Worm (Caenorhabditis elegans): Measurements from ENCODE around the gene gop-3.
A peak's percentile ranks its signal among the peaks of the same experiment; 100 is the strongest.

gop-3 gene

ce11 chrIII:5260394-5260793, at the start of gene gop-3:
TSS of gene gop-3 (plus strand) at chrIII:5260694.
- TF ChIP-seq pax-1 (tag; optimal IDR thresholded peaks at IDR 0.05), result no peak
- TF ChIP-seq hlh-8 (tag; optimal IDR thresholded peaks at IDR 0.05), result no peak
- TF ChIP-seq C38D4.7 (GFP tag; optimal IDR thresholded peaks at IDR 0.05), result no peak
- TF ChIP-seq unc-86 (tag; optimal IDR thresholded peaks at IDR 0.05), result no peak
- TF ChIP-seq ceh-31 (tag; optimal IDR thresholded peaks at IDR 0.05), result no peak
- TF ChIP-seq odd-2 (tag; optimal IDR thresholded peaks at IDR 0.05), result no peak
- no peak for TF ChIP-seq ceh-48 (tag; optimal IDR thresholded peaks at IDR 0.05)
- no peak for TF ChIP-seq syd-9 (tag; optimal IDR thresholded peaks at IDR 0.05)
- no peak for TF ChIP-seq tbx-7 (tag; optimal IDR thresholded peaks at IDR 0.05)
- no peak for TF ChIP-seq F13H6.1 (tag; optimal IDR thresholded peaks at IDR 0.05)
- no peak for TF ChIP-seq K09A11.1 (tag; optimal IDR thresholded peaks at IDR 0.05; ENCODE audit: insufficient read depth)
- no peak for TF ChIP-seq pha-2 (tag; optimal IDR thresholded peaks at IDR 0.05)

- peak; percentile 1 for TF ChIP-seq nfya-1 (tag; optimal IDR thresholded peaks at IDR 0.05)
- peak; percentile 17; the same call in 1 of the 2 replicates for TF ChIP-seq sox-2 (GFP tag; IDR thresholded peaks at IDR 0.05)
- TF ChIP-seq dve-1 (tag; optimal IDR thresholded peaks at IDR 0.05), result peak; percentile 25
- TF ChIP-seq C38D4.7 (GFP tag; optimal IDR thresholded peaks at IDR 0.05), result peak; percentile 64
- TF ChIP-seq hlh-15 (tag; optimal IDR thresholded peaks at IDR 0.05), result peak; percentile 60
- peak; percentile 46 for TF ChIP-seq eyg-1 (tag; optimal IDR thresholded peaks at IDR 0.05)
- peak; percentile 74 for TF ChIP-seq elt-2 (tag; optimal IDR thresholded peaks at IDR 0.05)
- TF ChIP-seq F13H6.1 (tag; optimal IDR thresholded peaks at IDR 0.05), result peak; percentile 23
- peak; percentile 10 for TF ChIP-seq ztf-16 (tag; optimal IDR thresholded peaks at IDR 0.05)
- TF ChIP-seq gmeb-2 (tag; optimal IDR thresholded peaks at IDR 0.05), result peak; percentile 43
- TF ChIP-seq lin-11 (tag; optimal IDR thresholded peaks at IDR 0.05), result peak; percentile 63
- peak; percentile 42 for TF ChIP-seq hlh-30 (tag; optimal IDR thresholded peaks at IDR 0.05; ENCODE audit: insufficient read depth)
- TF ChIP-seq nhr-232 (tag; optimal IDR thresholded peaks at IDR 0.05), result peak; percentile 65
- peak; percentile 25 for TF ChIP-seq rnt-1 (tag; optimal IDR thresholded peaks at IDR 0.05)
- peak; percentile 72 for TF ChIP-seq syd-9 (tag; optimal IDR thresholded peaks at IDR 0.05)
- TF ChIP-seq sox-4 (tag; optimal IDR thresholded peaks at IDR 0.05), result peak; percentile 63
- peak; percentile 30 for TF ChIP-seq T23F11.4 (GFP tag; optimal IDR thresholded peaks at IDR 0.05)
- peak; percentile 20 for TF ChIP-seq ahr-1 (tag; optimal IDR thresholded peaks at IDR 0.05)
- peak; percentile 3 for TF ChIP-seq ttx-3 (tag; optimal IDR thresholded peaks at IDR 0.05)
- peak; percentile 45 for TF ChIP-seq unc-86 (tag; optimal IDR thresholded peaks at IDR 0.05)
- TF ChIP-seq unc-3 (GFP tag; conservative IDR thresholded peaks at IDR 0.05), result peak; percentile 61; the same call in 1 of the 2 replicates
- peak; percentile 48 for TF ChIP-seq unc-3 (tag; optimal IDR thresholded peaks at IDR 0.05)
- TF ChIP-seq ref-2 (tag; optimal IDR thresholded peaks at IDR 0.05), result peak; percentile 83
- peak; percentile 4 for TF ChIP-seq zip-5 (tag; optimal IDR thresholded peaks at IDR 0.05)
- peak; percentile 66 for TF ChIP-seq ceh-6 (GFP tag; optimal IDR thresholded peaks at IDR 0.05)
- peak; percentile 73 for TF ChIP-seq ceh-18 (tag; optimal IDR thresholded peaks at IDR 0.05)
- peak; percentile 68 for TF ChIP-seq ets-4 (tag; optimal IDR thresholded peaks at IDR 0.05)
- TF ChIP-seq ceh-31 (tag; optimal IDR thresholded peaks at IDR 0.05), result peak; percentile 54
- TF ChIP-seq fkh-6 (tag; optimal IDR thresholded peaks at IDR 0.05), result peak; percentile 62
- peak; percentile 69 for TF ChIP-seq che-1 (tag; optimal IDR thresholded peaks at IDR 0.05)
- peak; percentile 62 for TF ChIP-seq ceh-2 (tag; optimal IDR thresholded peaks at IDR 0.05)
- TF ChIP-seq pat-9 (tag; optimal IDR thresholded peaks at IDR 0.05), result peak; percentile 43
- TF ChIP-seq hlh-13 (GFP tag; optimal IDR thresholded peaks at IDR 0.05), result peak; percentile 25
- peak; percentile 49 for TF ChIP-seq sdc-2 (tag; optimal IDR thresholded peaks at IDR 0.05)
- TF ChIP-seq ceh-14 (tag; optimal IDR thresholded peaks at IDR 0.05), result peak; percentile 41
- TF ChIP-seq Y22D7AL.16 (tag; optimal IDR thresholded peaks at IDR 0.05), result peak; percentile 65
- TF ChIP-seq pha-2 (tag; optimal IDR thresholded peaks at IDR 0.05), result peak; percentile 70
- peak; percentile 73 for TF ChIP-seq ceh-34 (tag; optimal IDR thresholded peaks at IDR 0.05)
- TF ChIP-seq dmd-4 (tag; optimal IDR thresholded peaks at IDR 0.05; ENCODE audit: borderline replicate concordance), result peak; percentile 72
- TF ChIP-seq lim-6 (tag; optimal IDR thresholded peaks at IDR 0.05), result peak; percentile 33
- peak; percentile 52 for TF ChIP-seq K02D7.2 (tag; optimal IDR thresholded peaks at IDR 0.05)
- TF ChIP-seq ceh-19 (GFP tag; optimal IDR thresholded peaks at IDR 0.05), result peak; percentile 82
Measured at ce11 chrIII:5211137-5211648, 49.3 kb upstream of the gop-3 start.
